Fruit fly (Drosophila melanogaster): ENCODE results near the gene Gr28b.
A peak's percentile ranks its signal among the peaks of the same experiment; 100 is the strongest.

Gr28b gene

dm6 chr2L:7433957-7434736 is 27.9 kb downstream of the Gr28b start (continued):
- TF ChIP-seq CG7839 (tag; optimal IDR thresholded peaks at IDR 0.05) = peak; percentile 86
- peak; percentile 88 for TF ChIP-seq Deaf1 (tag; optimal IDR thresholded peaks at IDR 0.05)
- TF ChIP-seq hth (optimal IDR thresholded peaks at IDR 0.05) = no peak
- no peak for TF ChIP-seq CG7745 (tag; optimal IDR thresholded peaks at IDR 0.05)
- no peak for TF ChIP-seq btn (GFP tag; optimal IDR thresholded peaks at IDR 0.05)
- peak; percentile 6 for TF ChIP-seq twi (tag; optimal IDR thresholded peaks at IDR 0.05)
- TF ChIP-seq Dref (GFP tag; IDR thresholded peaks at IDR 0.05) = no peak
- TF ChIP-seq fd64A (GFP tag; optimal IDR thresholded peaks at IDR 0.05) = no peak
- no peak for TF ChIP-seq CG2202 (tag; optimal IDR thresholded peaks at IDR 0.05)
- no peak for TF ChIP-seq jigr1 (GFP tag; IDR thresholded peaks at IDR 0.05)
- TF ChIP-seq schlank (tag; optimal IDR thresholded peaks at IDR 0.05) = peak; percentile 83
- no peak for TF ChIP-seq CG6791 (GFP tag; IDR thresholded peaks at IDR 0.05; ENCODE audit: partially characterized antibody)
- TF ChIP-seq CG13123 (GFP tag; optimal IDR thresholded peaks at IDR 0.05) = no peak
- no peak for TF ChIP-seq crc (GFP tag; optimal IDR thresholded peaks at IDR 0.05)
- TF ChIP-seq CG10959 (GFP tag; IDR thresholded peaks at IDR 0.05) = peak; percentile 38; the same call in 1 of the 2 replicates
- no peak for TF ChIP-seq CG4360 (GFP tag; IDR thresholded peaks at IDR 0.05)
- TF ChIP-seq nmo (GFP tag; optimal IDR thresholded peaks at IDR 0.05) = peak; percentile 73
- no peak for TF ChIP-seq CG12236 (GFP tag; optimal IDR thresholded peaks at IDR 0.05)
- TF ChIP-seq zfh1 (GFP tag; IDR thresholded peaks at IDR 0.05) = peak; percentile 74; the same call in 2 of the 3 replicates
- TF ChIP-seq CG1233 (GFP tag; optimal IDR thresholded peaks at IDR 0.05) = peak; percentile 47
- TF ChIP-seq Vsx1 (GFP tag; optimal IDR thresholded peaks at IDR 0.05) = peak; percentile 59
- TF ChIP-seq wdn (GFP tag; IDR thresholded peaks at IDR 0.05) = peak; percentile 92
- TF ChIP-seq CG12071 (GFP tag; optimal IDR thresholded peaks at IDR 0.05) = peak; percentile 0
- TF ChIP-seq pnt (GFP tag; optimal IDR thresholded peaks at IDR 0.05) = no peak
- TF ChIP-seq pum (GFP tag; optimal IDR thresholded peaks at IDR 0.05) = no peak
- peak; percentile 73 for TF ChIP-seq CG9215 (GFP tag; IDR thresholded peaks at IDR 0.05)
- no peak for TF ChIP-seq Neu2 (GFP tag; optimal IDR thresholded peaks at IDR 0.05; ENCODE audit: borderline replicate concordance)
- no peak for TF ChIP-seq pfk (GFP tag; optimal IDR thresholded peaks at IDR 0.05)
- TF ChIP-seq HLH4C (GFP tag; IDR thresholded peaks at IDR 0.05; ENCODE audit: partially characterized antibody) = no peak
- TF ChIP-seq grn (GFP tag; optimal IDR thresholded peaks at IDR 0.05) = no peak
- TF ChIP-seq Eip74EF (GFP tag; optimal IDR thresholded peaks at IDR 0.05) = peak in 1 of 2 experiments; percentile 61
- no peak for TF ChIP-seq YL-1 (GFP tag; optimal IDR thresholded peaks at IDR 0.05)
- TF ChIP-seq Nf-YB (GFP tag; optimal IDR thresholded peaks at IDR 0.05) = peak; percentile 37
- peak; percentile 71 for TF ChIP-seq Aef1 (GFP tag; IDR thresholded peaks at IDR 0.05)
- peak; percentile 86 for TF ChIP-seq grau (tag; optimal IDR thresholded peaks at IDR 0.05)
- TF ChIP-seq CG32772 (GFP tag; IDR thresholded peaks at IDR 0.05) = peak; percentile 49; the same call in 1 of the 2 replicates
- TF ChIP-seq chn (GFP tag; optimal IDR thresholded peaks at IDR 0.05) = no peak
- TF ChIP-seq CG10366 (GFP tag; IDR thresholded peaks at IDR 0.05) = peak; percentile 81
- TF ChIP-seq chinmo (GFP tag; IDR thresholded peaks at IDR 0.05; ENCODE audit: partially characterized antibody) = no peak
- peak; percentile 88 for TF ChIP-seq al (GFP tag; IDR thresholded peaks at IDR 0.05)
- TF ChIP-seq stc (GFP tag; IDR thresholded peaks at IDR 0.05) = peak; percentile 53
- peak; percentile 62 for TF ChIP-seq Rx (GFP tag; IDR thresholded peaks at IDR 0.05)
- no peak for TF ChIP-seq Atf-2 (GFP tag; optimal IDR thresholded peaks at IDR 0.05)
- no peak for TF ChIP-seq CTCF (GFP tag; optimal IDR thresholded peaks at IDR 0.05)
- no peak for TF ChIP-seq cg (GFP tag; optimal IDR thresholded peaks at IDR 0.05)
- no peak for TF ChIP-seq lbe (GFP tag; optimal IDR thresholded peaks at IDR 0.05)
- no peak for TF ChIP-seq crol (GFP tag; IDR thresholded peaks at IDR 0.05)
- TF ChIP-seq CG6813 (GFP tag; optimal IDR thresholded peaks at IDR 0.05) = peak; percentile 48
- TF ChIP-seq CG8290 (GFP tag; optimal IDR thresholded peaks at IDR 0.05) = no peak
- peak in 1 of 2 experiments; percentile 88 for TF ChIP-seq CG8290 (tag; optimal IDR thresholded peaks at IDR 0.05)
- TF ChIP-seq tap (tag; optimal IDR thresholded peaks at IDR 0.05) = peak; percentile 58
